Fruit fly (Drosophila melanogaster) whole organism, embryonic: Measurements from ENCODE around the gene CG14258.
A peak's percentile ranks its signal among the peaks of the same experiment; 100 is the strongest.

ENCODE experiments used
- Bdp1 ChIP-seq: fragments of 200-800 bp; sonication (Bioruptor generic); optimal IDR thresholded peaks from 3 replicates; lab custom pipeline; 2016; ENCODE audit warnings: missing biosample characterization, missing genetic modification characterization
- C15 ChIP-seq: fragments of 200-800 bp; sonication (Bioruptor generic); IDR thresholded peaks from 3 replicates; pipeline ENCODE4 v1.3.6; 2022; ENCODE audit warnings: missing biosample characterization, missing genetic modification characterization
- CG12659 ChIP-seq: fragments of 200-800 bp; sonication (Bioruptor generic); optimal IDR thresholded peaks from 3 replicates; lab custom pipeline; 2017; ENCODE audit warnings: mild to moderate bottlenecking, missing biosample characterization, missing genetic modification reagents, missing genetic modification characterization
- CG15073 ChIP-seq: fragments of 200-800 bp; sonication (Bioruptor generic); optimal IDR thresholded peaks from 2 replicates; lab custom pipeline; 2016; ENCODE audit warnings: missing biosample characterization, missing genetic modification characterization
- CG1832 ChIP-seq: fragments of 200-800 bp; sonication (Bioruptor generic); optimal IDR thresholded peaks from 2 replicates; lab custom pipeline; 2017; ENCODE audit warnings: missing biosample characterization, mild to moderate bottlenecking, missing genetic modification characterization, inconsistent platforms
- CG30431 ChIP-seq: fragments of 200-800 bp; sonication (Bioruptor generic); optimal IDR thresholded peaks from 2 replicates; lab custom pipeline; 2017; ENCODE audit warnings: missing biosample characterization, missing genetic modification characterization
- CG32772 ChIP-seq: fragments of 200-800 bp; sonication (Bioruptor generic); IDR thresholded peaks from 2 replicates; pipeline ENCODE4 v1.3.6; 2022; ENCODE audit warnings: missing biosample characterization, missing genetic modification characterization
- CG34422 ChIP-seq: fragments of 200-800 bp; sonication (Bioruptor generic); IDR thresholded peaks from 3 replicates; pipeline ENCODE4 v1.3.6; 2022; ENCODE audit warnings: missing biosample characterization, missing genetic modification characterization
- CG5180 ChIP-seq: fragments of 200-800 bp; sonication (Bioruptor generic); optimal IDR thresholded peaks from 3 replicates; lab custom pipeline; 2017; ENCODE audit warnings: missing biosample characterization, missing genetic modification characterization, mild to moderate bottlenecking, moderate library complexity, missing genetic modification reagents
- CG6272 ChIP-seq: fragments of 200-800 bp; sonication (Bioruptor generic); IDR thresholded peaks from 2 replicates; pipeline ENCODE4 v1.3.6; 2022; ENCODE audit warnings: missing biosample characterization, missing genetic modification characterization
- CG7372 ChIP-seq: fragments of 200-800 bp; sonication (Bioruptor generic); IDR thresholded peaks from 2 replicates; pipeline ENCODE4 v1.3.6; 2022; ENCODE audit warnings: missing biosample characterization, missing genetic modification characterization
- CG7987 ChIP-seq: fragments of 200-800 bp; sonication (Bioruptor generic); optimal IDR thresholded peaks from 2 replicates; lab custom pipeline; 2018; ENCODE audit warnings: missing biosample characterization, mild to moderate bottlenecking, missing genetic modification characterization, moderate library complexity
- CG9797 ChIP-seq: fragments of 200-800 bp; sonication (Bioruptor generic); optimal IDR thresholded peaks from 3 replicates; lab custom pipeline; 2018; ENCODE audit warnings: missing biosample characterization, mild to moderate bottlenecking, missing genetic modification characterization
- Fer3 ChIP-seq: fragments of 200-800 bp; sonication (Bioruptor generic); optimal IDR thresholded peaks from 2 replicates; lab custom pipeline; 2018; ENCODE audit warnings: missing biosample characterization, mild to moderate bottlenecking, missing genetic modification characterization, moderate library complexity
- Gug ChIP-seq: fragments of 200-800 bp; sonication (Bioruptor generic); IDR thresholded peaks from 4 replicates; pipeline ENCODE4 v1.3.6; 2022; ENCODE audit warnings: missing biosample characterization, missing genetic modification characterization
- NC2β ChIP-seq: fragments of 200-800 bp; sonication (Bioruptor generic); optimal IDR thresholded peaks from 2 replicates; lab custom pipeline; 2016; ENCODE audit warnings: missing biosample characterization, missing genetic modification characterization
- Nf-YA ChIP-seq: fragments of 200-800 bp; sonication (Bioruptor generic); IDR thresholded peaks from 2 replicates; pipeline ENCODE4 v1.3.6; 2022; ENCODE audit warnings: missing biosample characterization, missing genetic modification characterization
- NfI ChIP-seq: fragments of 200-800 bp; sonication (Bioruptor generic); optimal IDR thresholded peaks from 3 replicates; lab custom pipeline; 2018; ENCODE audit warnings: missing biosample characterization, mild to moderate bottlenecking, missing genetic modification characterization, moderate library complexity
- Sox100B ChIP-seq: fragments of 200-800 bp; sonication (Bioruptor generic); optimal IDR thresholded peaks from 3 replicates; lab custom pipeline; 2018; ENCODE audit warnings: missing biosample characterization, mild to moderate bottlenecking, missing genetic modification characterization
- Spps ChIP-seq: fragments of 200-800 bp; sonication (Bioruptor generic); optimal IDR thresholded peaks from 2 replicates; lab custom pipeline; 2018; ENCODE audit warnings: missing biosample characterization, mild to moderate bottlenecking, missing genetic modification characterization
- Ssrp ChIP-seq: fragments of 200-800 bp; sonication (Bioruptor generic); optimal IDR thresholded peaks from 2 replicates; lab custom pipeline; 2018; ENCODE audit warnings: missing biosample characterization, mild to moderate bottlenecking, missing genetic modification characterization, moderate library complexity
- bowl ChIP-seq: fragments of 200-800 bp; sonication (Bioruptor generic); IDR thresholded peaks from 2 replicates; pipeline ENCODE4 v1.3.6; 2022; ENCODE audit warnings: missing biosample characterization, missing genetic modification characterization
- br ChIP-seq: fragments of >200 bp; optimal IDR thresholded peaks from 2 replicates; lab custom pipeline; 2017
- cg ChIP-seq: fragments of 200-800 bp; sonication (Bioruptor generic); optimal IDR thresholded peaks from 3 replicates; lab custom pipeline; 2019; ENCODE audit warnings: missing biosample characterization, mild to moderate bottlenecking, missing genetic modification characterization, moderate library complexity
- chif ChIP-seq, 2 experiments: fragments of 200-800 bp; sonication (Bioruptor generic); optimal IDR thresholded peaks; 3 replicates each; lab custom pipeline; 2016; ENCODE audit warnings: missing biosample characterization in 2 of 2, missing genetic modification characterization in 2 of 2
- danr ChIP-seq: fragments of 200-800 bp; sonication (Bioruptor generic); IDR thresholded peaks from 2 replicates; pipeline ENCODE4 v1.3.6; 2022; ENCODE audit warnings: missing biosample characterization, missing genetic modification characterization
- dati ChIP-seq: fragments of 200-800 bp; sonication (Bioruptor generic); IDR thresholded peaks from 2 replicates; pipeline ENCODE4 v1.3.6; 2022; ENCODE audit warnings: missing biosample characterization, missing genetic modification characterization
- disco-r ChIP-seq: fragments of 200-800 bp; sonication (Bioruptor generic); optimal IDR thresholded peaks from 2 replicates; lab custom pipeline; 2016; ENCODE audit warnings: missing biosample characterization, missing genetic modification characterization
- dm ChIP-seq: fragments of 200-800 bp; sonication (Bioruptor generic); optimal IDR thresholded peaks from 3 replicates; lab custom pipeline; 2016; ENCODE audit warnings: missing biosample characterization, missing genetic modification characterization
- gcm2 ChIP-seq: fragments of 200-800 bp; sonication (Bioruptor generic); optimal IDR thresholded peaks from 2 replicates; lab custom pipeline; 2016; ENCODE audit warnings: missing biosample characterization, missing genetic modification characterization
- gem ChIP-seq: fragments of 200-800 bp; sonication (Bioruptor generic); optimal IDR thresholded peaks from 2 replicates; lab custom pipeline; 2019; ENCODE audit warnings: missing biosample characterization, mild to moderate bottlenecking, missing genetic modification characterization, moderate library complexity
- gfzf ChIP-seq: fragments of 200-800 bp; sonication (Bioruptor generic); optimal IDR thresholded peaks from 2 replicates; lab custom pipeline; 2016; ENCODE audit warnings: missing biosample characterization, mild to moderate bottlenecking, missing genetic modification characterization, moderate library complexity
- ham ChIP-seq: fragments of 200-800 bp; sonication (Bioruptor generic); IDR thresholded peaks from 2 replicates; pipeline ENCODE4 v1.3.6; 2022; ENCODE audit warnings: missing biosample characterization, missing genetic modification characterization
- hb ChIP-seq: fragments of 200-800 bp; sonication (Bioruptor generic); IDR thresholded peaks from 3 replicates; pipeline ENCODE4 v1.3.6; 2022; ENCODE audit warnings: missing biosample characterization, missing genetic modification characterization; ENCODE audit not compliant: partially characterized antibody
- her ChIP-seq: fragments of 200-800 bp; sonication (Bioruptor generic); optimal IDR thresholded peaks from 2 replicates; lab custom pipeline; 2016; ENCODE audit warnings: missing biosample characterization, missing genetic modification characterization
- hkb ChIP-seq, 2 experiments: fragments of 200-800 bp in 1 of 2; fragments of >200 bp in 1 of 2; sonication (Bioruptor generic) in 1 of 2; IDR thresholded peaks in 1 of 2; optimal IDR thresholded peaks in 1 of 2; 2 replicates each; pipeline versions ENCODE4 v1.3.6 to Lab custom; 2017 to 2022; ENCODE audit warnings: missing biosample characterization in 1 of 2, missing genetic modification characterization in 1 of 2
- kni ChIP-seq: fragments of 200-800 bp; sonication (Bioruptor generic); optimal IDR thresholded peaks from 3 replicates; lab custom pipeline; 2017; ENCODE audit warnings: mild to moderate bottlenecking, missing biosample characterization, missing genetic modification reagents, missing genetic modification characterization
- lbe ChIP-seq: fragments of 200-800 bp; sonication (Bioruptor generic); optimal IDR thresholded peaks from 2 replicates; lab custom pipeline; 2016; ENCODE audit warnings: missing biosample characterization, mild to moderate bottlenecking, missing genetic modification characterization
- mirr ChIP-seq: fragments of 200-800 bp; sonication (Bioruptor generic); optimal IDR thresholded peaks from 3 replicates; lab custom pipeline; 2018; ENCODE audit warnings: missing biosample characterization, mild to moderate bottlenecking, missing genetic modification characterization
- nom ChIP-seq: fragments of 200-800 bp; sonication (Bioruptor generic); optimal IDR thresholded peaks from 2 replicates; lab custom pipeline; 2017; ENCODE audit warnings: missing biosample characterization, missing genetic modification characterization, mild to moderate bottlenecking, moderate library complexity, missing genetic modification reagents
- org-1 ChIP-seq: fragments of 200-800 bp; sonication (Bioruptor generic); optimal IDR thresholded peaks from 2 replicates; lab custom pipeline; 2017; ENCODE audit warnings: missing biosample characterization, missing genetic modification characterization
- pfk ChIP-seq: fragments of 200-800 bp; sonication (Bioruptor generic); optimal IDR thresholded peaks from 2 replicates; lab custom pipeline; 2018; ENCODE audit warnings: missing biosample characterization, mild to moderate bottlenecking, missing genetic modification characterization, moderate library complexity
- pzg ChIP-seq: fragments of 200-800 bp; sonication (Bioruptor generic); optimal IDR thresholded peaks from 3 replicates; lab custom pipeline; 2018; ENCODE audit warnings: missing biosample characterization, mild to moderate bottlenecking, missing genetic modification characterization, moderate library complexity
- sc ChIP-seq, 3 experiments: fragments of >200 bp in 2 of 3; fragments of 200-800 bp in 1 of 3; sonication (Bioruptor generic) in 1 of 3; optimal IDR thresholded peaks; 2 replicates in 2 of 3; 3 replicates in 1 of 3; lab custom pipeline; 2017; ENCODE audit warnings: mild to moderate bottlenecking in 1 of 3, missing biosample characterization in 1 of 3, missing genetic modification characterization in 1 of 3, missing genetic modification reagents in 1 of 3
- sug ChIP-seq: fragments of 200-800 bp; optimal IDR thresholded peaks from 2 replicates; lab custom pipeline; 2019; ENCODE audit warnings: missing biosample characterization, mild to moderate bottlenecking, missing genetic modification characterization, moderate library complexity
- tll ChIP-seq, 2 experiments: fragments of 200-800 bp in 1 of 2; fragments of >200 bp in 1 of 2; sonication (Bioruptor generic) in 1 of 2; optimal IDR thresholded peaks; 2 replicates each; lab custom pipeline; 2017 to 2019; ENCODE audit warnings: missing biosample characterization in 2 of 2, missing genetic modification characterization in 2 of 2, mild to moderate bottlenecking in 1 of 2, moderate library complexity in 1 of 2
- tna ChIP-seq: fragments of 200-800 bp; sonication (Bioruptor generic); IDR thresholded peaks from 2 replicates; pipeline ENCODE4 v1.3.6; 2022; ENCODE audit warnings: missing biosample characterization, missing genetic modification characterization; ENCODE audit not compliant: partially characterized antibody
- ttk ChIP-seq: fragments of 200-800 bp; sonication (Bioruptor generic); IDR thresholded peaks from 2 replicates; pipeline ENCODE4 v2.1.2; 2022; ENCODE audit warnings: missing biosample characterization, missing genetic modification characterization
- zf30C ChIP-seq: fragments of 200-800 bp; sonication (Bioruptor generic); optimal IDR thresholded peaks from 3 replicates; lab custom pipeline; 2018; ENCODE audit warnings: missing biosample characterization, mild to moderate bottlenecking, missing genetic modification characterization

CG14258 gene

dm6 chr3R:27070906-27071498 is 21.9 kb upstream of the CG14258 start (continued):
- TF ChIP-seq gfzf (GFP tag; lab: Kevin White, UChicago) (no peak), sc (optimal IDR thresholded peaks at IDR 0.05; lab: Kevin White, UChicago) (no peak), sc (GFP tag; optimal IDR thresholded peaks at IDR 0.05; lab: Kevin White, UChicago) (no peak), lbe (GFP tag; lab: Kevin White, UChicago) (no peak), zf30C (GFP tag; lab: Kevin White, UChicago) (no peak), sug (tag; lab: Kevin White, UChicago) (no peak), Ssrp (tag; lab: Kevin White, UChicago) (no peak), CG32772 (GFP tag; lab: Robert Waterston, UW) (no peak), br (lab: Kevin White, UChicago) (no peak), tna (GFP tag; lab: Robert Waterston, UW) (no peak), chif (GFP tag; optimal IDR thresholded peaks at IDR 0.05; lab: Kevin White, UChicago) (no peak), tll (GFP tag; optimal IDR thresholded peaks at IDR 0.05; lab: Kevin White, UChicago) (no peak), Fer3 (tag; lab: Kevin White, UChicago) (peak; percentile 1), CG5180 (GFP tag; lab: Kevin White, UChicago) (no peak), cg (GFP tag; lab: Kevin White, UChicago) (peak; percentile 29), CG6272 (GFP tag; lab: Robert Waterston, UW) (no peak), ham (GFP tag; lab: Robert Waterston, UW) (no peak), NfI (GFP tag; lab: Kevin White, UChicago) (peak; percentile 1), disco-r (GFP tag; lab: Kevin White, UChicago) (no peak), Nf-YA (GFP tag; lab: Robert Waterston, UW) (no peak), Spps (tag; lab: Kevin White, UChicago) (no peak), C15 (GFP tag; lab: Robert Waterston, UW) (no peak), gem (tag; lab: Kevin White, UChicago) (peak; percentile 14), mirr (no peak), Sox100B (GFP tag; lab: Kevin White, UChicago) (no peak), dm (GFP tag; lab: Kevin White, UChicago) (no peak), hkb (optimal IDR thresholded peaks at IDR 0.05; lab: Kevin White, UChicago) (no peak), hkb (GFP tag; IDR thresholded peaks at IDR 0.05; lab: Robert Waterston, UW) (peak; percentile 15; the same call in 1 of the 2 replicates), nom (no peak), kni (GFP tag; lab: Kevin White, UChicago) (no peak), Gug (GFP tag; lab: Robert Waterston, UW) (0 out of 4 replicates have a peak, but pooled peaks have one; percentile 15), bowl (GFP tag; lab: Robert Waterston, UW) (0 out of 2 replicates have a peak, but pooled peaks have one; percentile 6), dati (GFP tag; lab: Robert Waterston, UW) (no peak), CG1832 (GFP tag; lab: Kevin White, UChicago) (no peak), pzg (GFP tag; lab: Kevin White, UChicago) (no peak), CG7372 (GFP tag; lab: Robert Waterston, UW) (no peak), NC2β (no peak), her (GFP tag; lab: Kevin White, UChicago) (no peak), CG15073 (GFP tag; lab: Kevin White, UChicago) (no peak), CG7987 (no peak), ttk (GFP tag; lab: Robert Waterston, UW) (0 out of 2 replicates have a peak, but pooled peaks have one; percentile 20), danr (GFP tag; lab: Robert Waterston, UW) (no peak), CG30431 (GFP tag; lab: Kevin White, UChicago) (no peak), CG34422 (GFP tag; lab: Robert Waterston, UW) (no peak), CG9797 (no peak), org-1 (GFP tag; lab: Kevin White, UChicago) (no peak), CG12659 (no peak), Bdp1 (GFP tag; lab: Kevin White, UChicago) (no peak), hb (GFP tag; lab: Robert Waterston, UW) (no peak), pfk (GFP tag; lab: Kevin White, UChicago) (no peak), gcm2 (no peak)
